Worm (Caenorhabditis elegans): ENCODE data around the gene yif-1.

- TF ChIP-seq nhr-12 (tag; optimal IDR thresholded peaks at IDR 0.05) (no peak), unc-62 (GFP tag; optimal IDR thresholded peaks at IDR 0.05) (no peak), alr-1 (tag; optimal IDR thresholded peaks at IDR 0.05; ENCODE audit: borderline replicate concordance) (no peak)
Observed at ce11 chrV:10094374-10094773, 39.7 kb upstream of the yif-1 start, which contains the start of gene srd-49.

Measured in whole organism, L1 larva.